Fruit fly (Drosophila melanogaster) whole organism, prepupa: ENCODE results near the gene AnxB10.
A peak's percentile ranks its signal among the peaks of the same experiment; 100 is the strongest.

Source experiments
- CG11762 ChIP-seq: fragments of 200-800 bp; sonication (Bioruptor generic); optimal IDR thresholded peaks from 3 replicates; lab custom pipeline; 2016; ENCODE audit warnings: missing biosample characterization, missing genetic modification characterization; ENCODE audit not compliant: insufficient read depth
- CG11902 ChIP-seq: fragments of 200-800 bp; sonication (Bioruptor generic); optimal IDR thresholded peaks from 3 replicates; lab custom pipeline; 2016; ENCODE audit warnings: missing biosample characterization, missing genetic modification characterization
- CG16779 ChIP-seq: fragments of 200-800 bp; sonication (Bioruptor generic); optimal IDR thresholded peaks from 3 replicates; lab custom pipeline; 2017; ENCODE audit warnings: missing biosample characterization, mild to moderate bottlenecking, missing genetic modification characterization
- CG3032 ChIP-seq: fragments of 200-800 bp; optimal IDR thresholded peaks from 2 replicates; lab custom pipeline; 2019; ENCODE audit warnings: missing biosample characterization, mild to moderate bottlenecking, missing genetic modification characterization, moderate library complexity
- CG32006 ChIP-seq: fragments of 200-800 bp; sonication (Bioruptor generic); optimal IDR thresholded peaks from 3 replicates; lab custom pipeline; 2017; ENCODE audit warnings: missing biosample characterization, mild to moderate bottlenecking, missing genetic modification characterization
- CG34406 ChIP-seq: fragments of 200-800 bp; sonication (Bioruptor generic); optimal IDR thresholded peaks from 3 replicates; lab custom pipeline; 2016; ENCODE audit warnings: missing biosample characterization, missing genetic modification characterization
- CG6276 ChIP-seq: fragments of 200-800 bp; sonication (Bioruptor generic); optimal IDR thresholded peaks from 2 replicates; lab custom pipeline; 2017; ENCODE audit warnings: missing biosample characterization, mild to moderate bottlenecking, missing genetic modification characterization
- CG6792 ChIP-seq: fragments of 200-800 bp; sonication (Bioruptor generic); optimal IDR thresholded peaks from 3 replicates; lab custom pipeline; 2016; ENCODE audit warnings: missing biosample characterization, missing genetic modification characterization
- CG6808 ChIP-seq: fragments of 200-800 bp; sonication (Bioruptor generic); optimal IDR thresholded peaks from 3 replicates; lab custom pipeline; 2017; ENCODE audit warnings: missing biosample characterization, missing genetic modification characterization, mild to moderate bottlenecking, moderate library complexity, missing genetic modification reagents
- CG8632 ChIP-seq: fragments of 200-800 bp; sonication (Bioruptor generic); optimal IDR thresholded peaks from 3 replicates; lab custom pipeline; 2016; ENCODE audit warnings: missing biosample characterization, missing genetic modification characterization
- Eip75B ChIP-seq: fragments of 200-800 bp; sonication (Bioruptor generic); optimal IDR thresholded peaks from 3 replicates; lab custom pipeline; 2016; ENCODE audit warnings: missing biosample characterization, missing genetic modification characterization
- Eip78C ChIP-seq: fragments of 200-800 bp; sonication (Bioruptor generic); peaks from one replicate; lab custom pipeline; 2016; ENCODE audit warnings: missing biosample characterization, missing genetic modification characterization
- Ets96B ChIP-seq: fragments of 200-800 bp; optimal IDR thresholded peaks from 2 replicates; lab custom pipeline; 2019; ENCODE audit warnings: missing biosample characterization, mild to moderate bottlenecking, missing genetic modification characterization, moderate library complexity
- Hr38 ChIP-seq: sonication (Bioruptor generic); optimal IDR thresholded peaks from 2 replicates; lab custom pipeline; 2016; ENCODE audit warnings: missing biosample characterization, missing genetic modification characterization
- Hr4 ChIP-seq: fragments of 200-800 bp; sonication (Bioruptor generic); optimal IDR thresholded peaks from 3 replicates; lab custom pipeline; 2016; ENCODE audit warnings: missing biosample characterization, missing genetic modification characterization
- Lpt ChIP-seq: fragments of 200-800 bp; sonication (Bioruptor generic); optimal IDR thresholded peaks from 3 replicates; lab custom pipeline; 2016; ENCODE audit warnings: missing biosample characterization, missing genetic modification characterization
- Met ChIP-seq: fragments of 200-800 bp; sonication (Bioruptor generic); optimal IDR thresholded peaks from 3 replicates; lab custom pipeline; 2016; ENCODE audit warnings: missing biosample characterization, missing genetic modification characterization
- OdsH ChIP-seq: fragments of 200-800 bp; sonication (Bioruptor generic); optimal IDR thresholded peaks from 3 replicates; lab custom pipeline; 2016; ENCODE audit warnings: missing biosample characterization, missing genetic modification characterization
- Sox102F ChIP-seq: fragments of 200-800 bp; sonication (Bioruptor generic); optimal IDR thresholded peaks from 2 replicates; lab custom pipeline; 2016; ENCODE audit warnings: missing biosample characterization, mild to moderate bottlenecking, missing genetic modification characterization
- Sox14 ChIP-seq: fragments of 200-800 bp; sonication (Bioruptor generic); optimal IDR thresholded peaks from 3 replicates; lab custom pipeline; 2016; ENCODE audit warnings: missing biosample characterization, missing genetic modification characterization
- cyc ChIP-seq: fragments of 200-800 bp; sonication (Bioruptor generic); optimal IDR thresholded peaks from 3 replicates; lab custom pipeline; 2016; ENCODE audit warnings: missing biosample characterization, missing genetic modification characterization
- dac ChIP-seq: fragments of 200-800 bp; sonication (Bioruptor generic); optimal IDR thresholded peaks from 2 replicates; lab custom pipeline; 2017; ENCODE audit warnings: missing biosample characterization, mild to moderate bottlenecking, missing genetic modification characterization
- fkh ChIP-seq: fragments of 200-800 bp; sonication (Bioruptor generic); optimal IDR thresholded peaks from 3 replicates; lab custom pipeline; 2017; ENCODE audit warnings: missing biosample characterization, mild to moderate bottlenecking, missing genetic modification characterization, moderate library complexity
- salr ChIP-seq, 2 experiments: fragments of 200-800 bp; sonication (Bioruptor generic); optimal IDR thresholded peaks; 3 replicates each; lab custom pipeline; 2016 to 2018; ENCODE audit warnings: missing biosample characterization in 2 of 2, missing genetic modification characterization in 2 of 2, mild to moderate bottlenecking in 1 of 2
- svp ChIP-seq: fragments of 200-800 bp; sonication (Bioruptor generic); peaks from one replicate; lab custom pipeline; 2016; ENCODE audit warnings: missing biosample characterization, missing genetic modification characterization
- topi ChIP-seq: fragments of 200-800 bp; sonication (Bioruptor generic); optimal IDR thresholded peaks from 3 replicates; lab custom pipeline; 2016; ENCODE audit warnings: missing biosample characterization, missing genetic modification characterization
- vri ChIP-seq: fragments of 200-800 bp; sonication (Bioruptor generic); optimal IDR thresholded peaks from 3 replicates; lab custom pipeline; 2016; ENCODE audit warnings: missing biosample characterization, mild to moderate bottlenecking, missing genetic modification characterization

Gene AnxB10

dm6 chrX:20129554-20129953 is 43.8 kb downstream of the AnxB10 start (continued):
- TF ChIP-seq CG11902 (GFP tag; lab: Kevin White, UChicago) (no peak), CG11762 (GFP tag; lab: Kevin White, UChicago) (no peak), Ets96B (tag; lab: Kevin White, UChicago) (no peak), fkh (GFP tag; lab: Kevin White, UChicago) (no peak), Sox102F (GFP tag; lab: Kevin White, UChicago) (no peak), Hr38 (GFP tag; lab: Kevin White, UChicago) (no peak), CG34406 (GFP tag; lab: Kevin White, UChicago) (no peak), topi (GFP tag; lab: Kevin White, UChicago) (no peak), CG6808 (no peak), Eip78C (GFP tag; lab: Kevin White, UChicago) (no peak), dac (GFP tag; lab: Kevin White, UChicago) (peak; percentile 10), vri (GFP tag; lab: Kevin White, UChicago) (no peak), svp (no peak), CG6276 (GFP tag; lab: Kevin White, UChicago) (peak; percentile 72), Lpt (GFP tag; lab: Kevin White, UChicago) (peak; percentile 9), CG8632 (GFP tag; lab: Kevin White, UChicago) (no peak), Eip75B (GFP tag; lab: Kevin White, UChicago) (no peak), CG16779 (tag; lab: Kevin White, UChicago) (no peak), CG3032 (tag; lab: Kevin White, UChicago) (no peak), CG6792 (GFP tag; lab: Kevin White, UChicago) (no peak), OdsH (GFP tag; lab: Kevin White, UChicago) (no peak), Hr4 (GFP tag; lab: Kevin White, UChicago) (no peak), Sox14 (GFP tag; lab: Kevin White, UChicago) (no peak)
- TF ChIP-seq, all 60 proteins: peak for 6

dm6 chrX:20122153-20122552 is 51.2 kb downstream of the AnxB10 start, which contains the start of gene CG34331:
TSS of gene CG34331 (plus strand) at chrX:20122453.
- TF ChIP-seq svp, result peak; percentile 54
- TF ChIP-seq Met, result no peak
- no peak for TF ChIP-seq CG6792 (GFP tag; lab: Kevin White, UChicago)
- TF ChIP-seq cyc (GFP tag; lab: Kevin White, UChicago), result no peak
- TF ChIP-seq salr (GFP tag; optimal IDR thresholded peaks at IDR 0.05; lab: Kevin White, UChicago), result no peak
- TF ChIP-seq CG32006 (GFP tag; lab: Kevin White, UChicago), result no peak
